Worm (Caenorhabditis elegans) whole organism, L3 larva: Measurements from ENCODE around the gene C51E3.6.

ENCODE experiments used
- R02D3.7 ChIP-seq: fragments of 150-350 bp; optimal IDR thresholded peaks from 2 replicates; lab custom pipeline; 2014; ENCODE audit warnings: missing biosample characterization, missing genetic modification characterization
- aly-2 ChIP-seq: fragments of 150-350 bp; optimal IDR thresholded peaks from 2 replicates; lab custom pipeline; 2014; ENCODE audit warnings: missing biosample characterization, missing genetic modification characterization
- ama-1 ChIP-seq: fragments of 150-350 bp; optimal IDR thresholded peaks from 2 replicates; lab custom pipeline; 2018
- ceh-16 ChIP-seq: sonication (generic microtip); optimal IDR thresholded peaks from 2 replicates; lab custom pipeline; 2017; ENCODE audit warnings: missing biosample characterization, missing genetic modification characterization
- ceh-82 ChIP-seq: fragments of 150-350 bp; optimal IDR thresholded peaks from 2 replicates; lab custom pipeline; 2014; ENCODE audit warnings: missing biosample characterization, missing genetic modification characterization
- ceh-9 ChIP-seq: sonication (generic microtip); optimal IDR thresholded peaks from 2 replicates; lab custom pipeline; 2018; ENCODE audit warnings: missing biosample characterization, missing genetic modification characterization
- egl-27 ChIP-seq: sonication (generic microtip); optimal IDR thresholded peaks from 4 replicates; lab custom pipeline; 2017; ENCODE audit warnings: missing biosample characterization, missing genetic modification reagents, missing genetic modification characterization
- egl-5 ChIP-seq: fragments of 150-350 bp; optimal IDR thresholded peaks from 2 replicates; lab custom pipeline; 2017; ENCODE audit warnings: missing biosample characterization, missing genetic modification reagents, missing genetic modification characterization, inconsistent platforms
- elt-2 ChIP-seq: sonication (generic microtip); optimal IDR thresholded peaks from 2 replicates; lab custom pipeline; 2016; ENCODE audit warnings: missing genetic modification reagents, mild to moderate bottlenecking, missing genetic modification characterization, missing compliant biosample characterization
- elt-3 ChIP-seq, 3 experiments: fragments of 150-350 bp in 1 of 3; sonication (generic microtip) in 2 of 3; optimal IDR thresholded peaks; 2 replicates in 2 of 3; 4 replicates in 1 of 3; lab custom pipeline; 2014 to 2017; ENCODE audit warnings: missing biosample characterization in 3 of 3, missing genetic modification characterization in 3 of 3
- eor-1 ChIP-seq, 2 experiments: fragments of 150-350 bp; optimal IDR thresholded peaks; 2 replicates each; lab custom pipeline; 2014 to 2018; ENCODE audit warnings: missing biosample characterization in 2 of 2, missing genetic modification characterization in 2 of 2
- fkh-10 ChIP-seq: sonication (generic microtip); optimal IDR thresholded peaks from 2 replicates; lab custom pipeline; 2017; ENCODE audit warnings: missing biosample characterization, missing genetic modification reagents, missing genetic modification characterization
- fos-1 ChIP-seq: fragments of 150-350 bp; optimal IDR thresholded peaks from 2 replicates; lab custom pipeline; 2014; ENCODE audit warnings: missing biosample characterization, missing genetic modification characterization
- jun-1 ChIP-seq: fragments of 150-350 bp; optimal IDR thresholded peaks from 2 replicates; lab custom pipeline; 2014; ENCODE audit warnings: missing biosample characterization, missing genetic modification reagents, missing genetic modification characterization
- lin-15B ChIP-seq: fragments of 150-350 bp; optimal IDR thresholded peaks from 2 replicates; lab custom pipeline; 2014; ENCODE audit warnings: missing biosample characterization, missing genetic modification characterization
- lsy-12 ChIP-seq: sonication (generic microtip); optimal IDR thresholded peaks from 2 replicates; lab custom pipeline; 2016; ENCODE audit warnings: mild to moderate bottlenecking, missing genetic modification characterization, missing compliant biosample characterization
- mdl-1 ChIP-seq: fragments of 150-350 bp; optimal IDR thresholded peaks from 2 replicates; lab custom pipeline; 2014; ENCODE audit warnings: missing biosample characterization, missing genetic modification characterization
- mml-1 ChIP-seq: fragments of 150-350 bp; sonication (generic microtip); optimal IDR thresholded peaks from 3 replicates; lab custom pipeline; 2014; ENCODE audit warnings: missing biosample characterization, missing genetic modification characterization
- nfya-1 ChIP-seq: sonication (generic microtip); optimal IDR thresholded peaks from 2 replicates; lab custom pipeline; 2017; ENCODE audit warnings: missing genetic modification characterization, mild to moderate bottlenecking, missing compliant biosample characterization, antibody characterized with exemption, moderate library complexity; ENCODE audit not compliant: insufficient read depth
- nhr-11 ChIP-seq: fragments of 150-350 bp; optimal IDR thresholded peaks from 2 replicates; lab custom pipeline; 2014; ENCODE audit warnings: missing biosample characterization, missing genetic modification characterization
- nhr-12 ChIP-seq: fragments of 150-350 bp; optimal IDR thresholded peaks from 2 replicates; lab custom pipeline; 2014; ENCODE audit warnings: missing biosample characterization, missing genetic modification characterization
- nhr-237 ChIP-seq: fragments of 150-350 bp; optimal IDR thresholded peaks from 2 replicates; lab custom pipeline; 2014; ENCODE audit warnings: missing biosample characterization, missing genetic modification characterization
- nhr-28 ChIP-seq: fragments of 150-350 bp; optimal IDR thresholded peaks from 2 replicates; lab custom pipeline; 2014; ENCODE audit warnings: missing biosample characterization, missing genetic modification characterization
- nhr-76 ChIP-seq: fragments of 150-350 bp; sonication (generic microtip); optimal IDR thresholded peaks from 5 replicates; lab custom pipeline; 2014; ENCODE audit warnings: missing biosample characterization, missing genetic modification characterization
- nhr-77 ChIP-seq: fragments of 150-350 bp; optimal IDR thresholded peaks from 2 replicates; lab custom pipeline; 2014; ENCODE audit warnings: missing biosample characterization, missing genetic modification characterization
- pha-4 ChIP-seq: fragments of 150-350 bp; optimal IDR thresholded peaks from 2 replicates; lab custom pipeline; 2014; ENCODE audit warnings: missing biosample characterization, missing genetic modification reagents, missing genetic modification characterization
- pqm-1 ChIP-seq: fragments of 150-350 bp; optimal IDR thresholded peaks from 2 replicates; lab custom pipeline; 2017; ENCODE audit warnings: missing biosample characterization, missing genetic modification characterization, inconsistent platforms
- skn-1 ChIP-seq: fragments of 150-350 bp; optimal IDR thresholded peaks from 2 replicates; lab custom pipeline; 2014; ENCODE audit warnings: missing biosample characterization, missing genetic modification characterization
- tbx-2 ChIP-seq: sonication (generic microtip); optimal IDR thresholded peaks from 2 replicates; lab custom pipeline; 2016; ENCODE audit warnings: mild to moderate bottlenecking, missing genetic modification characterization, missing compliant biosample characterization
- zag-1 ChIP-seq: fragments of 150-350 bp; optimal IDR thresholded peaks from 2 replicates; lab custom pipeline; 2014; ENCODE audit warnings: missing biosample characterization, missing genetic modification characterization
- ztf-11 ChIP-seq: fragments of 150-350 bp; optimal IDR thresholded peaks from 2 replicates; lab custom pipeline; 2014; ENCODE audit warnings: missing biosample characterization, missing genetic modification characterization
- ztf-4 ChIP-seq: fragments of 150-350 bp; optimal IDR thresholded peaks from 2 replicates; lab custom pipeline; 2014; ENCODE audit warnings: missing biosample characterization, missing genetic modification characterization

C51E3.6 gene

DNA sequence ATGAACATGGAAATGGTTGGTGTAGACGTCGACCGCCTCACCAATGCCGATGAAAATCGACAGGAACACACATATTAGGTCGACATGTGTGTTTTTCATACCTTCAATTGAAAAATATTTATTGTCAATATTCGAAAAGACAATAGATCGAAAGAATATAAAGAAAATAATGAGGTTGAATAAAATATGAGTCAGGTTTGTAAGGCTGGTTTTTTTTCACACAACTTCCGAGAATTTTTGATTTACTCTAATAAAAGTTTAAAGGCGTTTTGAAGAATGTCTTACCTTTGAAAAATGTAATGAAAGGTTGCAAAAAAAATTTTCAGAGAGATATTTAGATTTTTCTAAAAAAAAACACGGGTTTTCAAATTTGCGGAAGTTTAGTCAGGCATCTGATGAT lies 7.4 kb upstream of the C51E3.6 start, which contains the start of gene egl-3:
Gene egl-3, minus strand, starts transcription at position 101 of the 400 bp plus-strand sequence.
- TF ChIP-seq lsy-12 (tag; lab: Kevin White, UChicago) (no peak), egl-27 (no peak), nfya-1 (no peak), nhr-237 (tag; lab: Kevin White, UChicago) (no peak), ztf-4 (tag; lab: Kevin White, UChicago) (no peak), nhr-77 (tag; lab: Kevin White, UChicago) (no peak), eor-1 (tag; optimal IDR thresholded peaks at IDR 0.05; lab: Kevin White, UChicago) (no peak), zag-1 (no peak), skn-1 (no peak), elt-3 (tag; optimal IDR thresholded peaks at IDR 0.05; lab: Kevin White, UChicago) (no peak), nhr-11 (no peak), ztf-11 (no peak)

DNA sequence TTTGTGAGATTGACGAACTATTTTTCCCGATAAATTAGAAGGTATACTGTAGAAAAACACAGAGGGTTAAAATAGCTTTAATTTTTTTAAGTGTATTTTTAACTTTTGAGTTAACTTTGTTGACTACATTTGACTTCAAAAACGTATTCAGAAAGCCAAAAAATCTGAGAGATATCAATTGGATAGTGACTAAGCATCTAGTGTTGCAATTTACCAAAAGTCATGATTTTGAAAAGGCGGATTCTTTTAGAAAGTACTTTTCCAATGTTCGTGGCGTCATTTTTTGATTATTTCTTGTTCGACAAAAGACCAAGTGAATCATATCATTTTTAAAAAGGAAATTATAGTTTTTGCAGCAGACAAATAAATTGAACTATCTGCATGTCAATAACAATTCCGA lies 2.6 kb upstream of the C51E3.6 start:
- TF ChIP-seq lsy-12 (tag; lab: Kevin White, UChicago) (no peak), aly-2 (tag; lab: Kevin White, UChicago) (no peak), nhr-76 (tag; lab: Kevin White, UChicago) (no peak), mml-1 (no peak), nhr-28 (tag; lab: Kevin White, UChicago) (no peak), nhr-12 (no peak), mdl-1 (tag; lab: Kevin White, UChicago) (no peak)

DNA sequence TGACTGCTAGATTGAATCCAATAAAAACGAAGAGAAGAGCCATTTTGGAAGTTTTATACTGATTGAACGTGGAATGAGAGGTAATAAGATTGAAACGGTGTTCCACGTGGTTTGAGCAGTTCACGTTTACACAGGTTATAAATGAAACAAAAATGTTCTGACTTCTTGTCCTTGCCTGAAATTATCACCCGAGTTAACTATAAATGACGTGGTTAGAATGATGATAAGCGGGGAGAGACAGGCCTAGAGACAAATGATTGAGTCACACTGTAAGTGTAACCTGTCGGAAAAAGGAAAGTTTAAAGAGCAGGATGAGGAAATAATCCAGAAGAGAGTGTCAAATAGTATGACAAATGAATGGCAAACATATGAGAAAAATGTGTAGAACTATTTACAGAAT lies 5.3 kb downstream of the C51E3.6 start, which contains the start of gene C51E3.10:
Gene C51E3.10, minus strand, starts transcription at position 181 of the 400 bp plus-strand sequence.
- TF ChIP-seq skn-1 = peak; percentile 70
- peak; percentile 15 for TF ChIP-seq pha-4 (tag; lab: Kevin White, UChicago)
- TF ChIP-seq tbx-2 (tag; lab: Kevin White, UChicago) = no peak
- no peak for TF ChIP-seq fos-1 (tag; lab: Kevin White, UChicago)
- TF ChIP-seq ztf-4 (tag; lab: Kevin White, UChicago) = no peak
- TF ChIP-seq elt-2 (tag; lab: Kevin White, UChicago) = peak; percentile 94
- TF ChIP-seq mml-1 = no peak
- peak; percentile 96 for TF ChIP-seq pqm-1
- no peak for TF ChIP-seq ceh-82
- no peak for TF ChIP-seq egl-27
- TF ChIP-seq ceh-9 (tag; lab: Kevin White, UChicago) = no peak
- TF ChIP-seq egl-5 (tag; lab: Kevin White, UChicago) = no peak
- TF ChIP-seq R02D3.7 (tag; lab: Kevin White, UChicago) = no peak
- peak; percentile 39 for TF ChIP-seq jun-1
- TF ChIP-seq mdl-1 (tag; lab: Kevin White, UChicago) = peak; percentile 24
- no peak for TF ChIP-seq nhr-77 (tag; lab: Kevin White, UChicago)
- TF ChIP-seq lin-15B (tag; lab: Kevin White, UChicago) = no peak
- TF ChIP-seq nfya-1 = no peak
- TF ChIP-seq, all 47 proteins: peak for 6

DNA sequence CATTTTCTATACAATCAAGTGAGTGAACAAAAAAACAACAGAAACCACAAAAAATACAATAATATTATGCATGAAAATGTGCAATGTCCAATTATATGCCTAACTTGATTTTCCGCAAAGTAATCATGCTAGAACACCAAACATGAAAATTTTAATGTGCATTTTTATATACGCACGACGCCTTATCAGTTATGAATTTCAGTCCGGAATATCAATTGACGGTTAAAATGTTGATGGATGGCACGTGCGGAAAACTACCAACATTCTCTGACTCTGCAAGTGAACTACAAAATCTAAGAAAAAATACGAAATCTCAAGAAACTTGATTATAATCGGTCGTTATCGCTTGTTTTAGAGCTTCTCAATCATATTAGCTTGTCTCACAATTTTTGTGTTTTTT lies 6.3 kb downstream of the C51E3.6 start:
- TF ChIP-seq elt-2 (tag; lab: Kevin White, UChicago) (peak; percentile 78), mdl-1 (tag; lab: Kevin White, UChicago) (no peak), R02D3.7 (tag; lab: Kevin White, UChicago) (no peak), pha-4 (tag; lab: Kevin White, UChicago) (peak; percentile 15), pqm-1 (peak; percentile 65)

- TF ChIP-seq elt-3 (tag; optimal IDR thresholded peaks at IDR 0.05; lab: Kevin White, UChicago) (no peak), nhr-12 (no peak), nhr-28 (tag; lab: Kevin White, UChicago) (no peak), fkh-10 (GFP tag; lab: Kevin White, UChicago) (no peak), nhr-76 (tag; lab: Kevin White, UChicago) (no peak), jun-1 (no peak), ceh-16 (tag; lab: Kevin White, UChicago) (no peak), ama-1 (lab: Kevin White, UChicago) (no peak)
Observed at ce11 chrV:10158528-10158927, 7.7 kb downstream of the C51E3.6 start, which contains the start of gene srsx-30. Gene srsx-30, plus strand, starts transcription at chrV:10158828.

DNA sequence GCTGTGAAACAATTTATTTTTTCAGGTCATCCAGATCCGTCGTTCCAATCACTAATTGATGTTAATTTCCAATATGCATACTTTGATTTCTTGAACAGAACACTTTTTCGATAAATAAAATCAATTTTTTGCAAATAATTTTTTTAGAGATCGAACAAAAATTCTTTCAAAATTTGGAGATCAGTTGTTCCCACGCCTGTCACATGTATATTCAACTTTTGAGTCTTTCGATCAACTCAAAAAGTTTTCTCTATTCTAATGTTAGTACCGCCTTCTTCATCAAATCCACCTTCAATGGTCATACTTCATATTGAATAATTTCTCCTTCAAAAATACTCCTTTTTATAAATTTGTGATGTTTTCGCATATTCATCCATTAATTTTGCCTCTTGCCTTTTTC lies 11.6 kb downstream of the C51E3.6 start, which contains the start of gene srsx-29:
Gene srsx-29, plus strand, starts transcription at position 301 of the 400 bp plus-strand sequence.
- no peak for TF ChIP-seq ztf-4 (tag; lab: Kevin White, UChicago)
